Worm (Caenorhabditis elegans): Measurements from ENCODE around the gene K08B5.2.

The K08B5.2 gene

DNA sequence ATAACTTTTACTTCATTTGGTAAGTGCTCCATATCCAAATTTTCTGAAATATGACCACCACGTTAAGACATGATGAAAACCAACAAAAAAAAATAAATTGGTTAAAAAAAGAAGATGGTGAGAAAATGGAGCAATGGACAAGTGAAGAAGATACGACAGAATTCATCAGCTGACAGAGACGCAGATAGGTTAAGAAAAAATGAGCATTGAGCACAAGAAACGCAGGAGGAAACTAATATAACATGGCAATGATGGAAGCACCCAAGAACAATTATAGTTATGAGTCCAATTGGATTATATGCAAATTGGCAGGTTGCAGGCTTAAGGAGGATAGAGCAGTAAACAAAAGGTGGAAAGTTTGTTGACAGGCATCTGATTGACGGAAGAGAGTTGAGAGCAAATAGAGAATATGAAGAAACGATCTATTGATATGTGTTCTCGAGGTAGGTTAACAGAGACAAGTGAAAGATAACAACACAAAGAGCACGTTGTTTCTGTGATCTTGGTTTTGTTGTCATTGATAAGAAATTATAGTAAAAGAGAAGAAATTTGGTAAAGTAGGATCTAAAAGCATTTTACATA lies at the start of gene K08B5.2:
TSS of gene K08B5.2 (minus strand) at position 43 of the 582 bp plus-strand sequence.
- peak; percentile 23 for TF ChIP-seq sma-9 (GFP tag; optimal IDR thresholded peaks at IDR 0.05)
- TF ChIP-seq sma-9 (tag; optimal IDR thresholded peaks at IDR 0.05) = no peak
- TF ChIP-seq ztf-4 (tag; optimal IDR thresholded peaks at IDR 0.05) = no peak
- no peak for TF ChIP-seq nhr-23 (tag; optimal IDR thresholded peaks at IDR 0.05)
- no peak for TF ChIP-seq ztf-1 (GFP tag; conservative IDR thresholded peaks at IDR 0.05)
- TF ChIP-seq dmd-4 (tag; optimal IDR thresholded peaks at IDR 0.05) = no peak
- TF ChIP-seq fos-1 (tag; optimal IDR thresholded peaks at IDR 0.05) = no peak
- no peak for TF ChIP-seq R02D3.7 (tag; optimal IDR thresholded peaks at IDR 0.05)
- TF ChIP-seq nhr-129 (tag; optimal IDR thresholded peaks at IDR 0.05) = peak; percentile 52
- no peak for TF ChIP-seq elt-1 (tag; optimal IDR thresholded peaks at IDR 0.05)
- peak; percentile 18 for TF ChIP-seq crh-2 (tag; optimal IDR thresholded peaks at IDR 0.05)
- TF ChIP-seq nhr-21 (tag; optimal IDR thresholded peaks at IDR 0.05) = no peak
- TF ChIP-seq lsy-2 (tag; optimal IDR thresholded peaks at IDR 0.05) = peak in 1 of 2 experiments; percentile 10
- TF ChIP-seq unc-55 (GFP tag; optimal IDR thresholded peaks at IDR 0.05) = peak; percentile 56
- peak; percentile 46 for TF ChIP-seq F13H6.1 (tag; optimal IDR thresholded peaks at IDR 0.05)
- no peak for TF ChIP-seq lin-39 (tag; optimal IDR thresholded peaks at IDR 0.05)
- TF ChIP-seq lin-13 (GFP tag; optimal IDR thresholded peaks at IDR 0.05) = no peak
- TF ChIP-seq mdl-1 (tag; optimal IDR thresholded peaks at IDR 0.05) = no peak
- TF ChIP-seq lin-11 (tag; optimal IDR thresholded peaks at IDR 0.05) = no peak
- TF ChIP-seq nhr-6 (tag; optimal IDR thresholded peaks at IDR 0.05) = no peak
- no peak for TF ChIP-seq ceh-16 (tag; optimal IDR thresholded peaks at IDR 0.05)
- TF ChIP-seq C34F6.9 (tag; optimal IDR thresholded peaks at IDR 0.05) = peak; percentile 39
- TF ChIP-seq peb-1 (tag; optimal IDR thresholded peaks at IDR 0.05) = no peak
- no peak for TF ChIP-seq snpc-4 (tag; optimal IDR thresholded peaks at IDR 0.05)
- no peak for TF ChIP-seq ztf-11 (tag; optimal IDR thresholded peaks at IDR 0.05)
- TF ChIP-seq Y55F3AM.14 (GFP tag; optimal IDR thresholded peaks at IDR 0.05) = no peak
- TF ChIP-seq egl-27 (tag; optimal IDR thresholded peaks at IDR 0.05) = no peak
- TF ChIP-seq mab-5 (tag; optimal IDR thresholded peaks at IDR 0.05) = no peak
- no peak for TF ChIP-seq blmp-1 (tag; optimal IDR thresholded peaks at IDR 0.05; ENCODE audit: insufficient read depth)
- no peak for TF ChIP-seq skn-1 (tag; optimal IDR thresholded peaks at IDR 0.05)
- TF ChIP-seq mbf-1 (tag; optimal IDR thresholded peaks at IDR 0.05) = no peak

ce11 chrX:16602457-16602856 lies 48.8 kb upstream of the K08B5.2 start, which contains the start of gene F59C12.4:
F59C12.4 (minus strand) TSS chrX:16602622.
- TF ChIP-seq C34F6.9 (tag; optimal IDR thresholded peaks at IDR 0.05) (no peak), Y55F3AM.14 (GFP tag; optimal IDR thresholded peaks at IDR 0.05) (no peak), skn-1 (tag; optimal IDR thresholded peaks at IDR 0.05) (no peak), nhr-21 (tag; optimal IDR thresholded peaks at IDR 0.05) (no peak)

DNA sequence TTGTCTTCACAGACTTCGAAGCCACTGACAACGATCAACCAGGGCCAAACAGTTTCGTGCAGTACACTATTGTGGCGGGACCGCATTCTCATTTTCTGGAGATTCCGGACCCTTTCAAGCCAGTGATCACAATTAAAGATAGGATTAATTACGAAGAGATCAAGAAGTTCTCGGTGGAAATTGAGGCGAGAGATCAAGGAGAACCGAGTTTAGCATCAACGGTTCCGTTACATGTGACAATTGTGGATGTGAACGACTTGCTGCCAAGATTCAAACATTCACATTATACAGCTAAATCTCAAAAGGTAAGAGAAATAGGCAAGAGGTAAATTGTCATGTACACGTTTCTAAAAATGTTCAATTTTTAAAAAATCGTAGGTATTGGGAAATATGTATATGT lies 44.1 kb upstream of the K08B5.2 start:
- no peak for TF ChIP-seq nhr-11 (tag; optimal IDR thresholded peaks at IDR 0.05)
- no peak for TF ChIP-seq mdl-1 (tag; optimal IDR thresholded peaks at IDR 0.05)
- no peak for TF ChIP-seq elt-3 (tag; optimal IDR thresholded peaks at IDR 0.05)
- TF ChIP-seq sma-3 (GFP tag; optimal IDR thresholded peaks at IDR 0.05) = no peak
- TF ChIP-seq nhr-23 (tag; optimal IDR thresholded peaks at IDR 0.05) = no peak
- TF ChIP-seq ceh-16 (tag; optimal IDR thresholded peaks at IDR 0.05) = no peak
- no peak for TF ChIP-seq lin-11 (tag; optimal IDR thresholded peaks at IDR 0.05)
- TF ChIP-seq snpc-4 (tag; optimal IDR thresholded peaks at IDR 0.05) = no peak
- no peak for TF ChIP-seq lin-39 (tag; optimal IDR thresholded peaks at IDR 0.05)
- TF ChIP-seq sma-9 (GFP tag; optimal IDR thresholded peaks at IDR 0.05) = no peak
- TF ChIP-seq sma-9 (tag; optimal IDR thresholded peaks at IDR 0.05) = no peak
- TF ChIP-seq nhr-6 (tag; optimal IDR thresholded peaks at IDR 0.05) = no peak
- no peak for TF ChIP-seq ceh-82 (tag; optimal IDR thresholded peaks at IDR 0.05)

- TF ChIP-seq lsy-2 (tag; optimal IDR thresholded peaks at IDR 0.05) (no peak), zag-1 (tag; optimal IDR thresholded peaks at IDR 0.05) (no peak), unc-55 (GFP tag; optimal IDR thresholded peaks at IDR 0.05) (no peak), elt-3 (tag; optimal IDR thresholded peaks at IDR 0.05) (no peak), ama-1 (optimal IDR thresholded peaks at IDR 0.05) (no peak), egl-27 (tag; optimal IDR thresholded peaks at IDR 0.05) (no peak), fos-1 (tag; optimal IDR thresholded peaks at IDR 0.05) (no peak)
These were observed 43.3 kb upstream of the K08B5.2 start for ce11 chrX:16596972-16597371.
